Worm (Caenorhabditis elegans) whole organism, midembryonic: ENCODE measurements around the gene rog-1.

Source experiments
- T22C8.4 ChIP-seq: fragments of 200-800 bp; sonication (Bioruptor generic); IDR thresholded peaks from 2 replicates; pipeline ENCODE4 v1.3.6; 2022; ENCODE audit warnings: missing genetic modification characterization, missing compliant biosample characterization
- flt-1 ChIP-seq: fragments of 200-800 bp; sonication (Bioruptor generic); IDR thresholded peaks from 2 replicates; pipeline ENCODE4 v1.3.6; 2022; ENCODE audit warnings: missing genetic modification characterization, missing compliant biosample characterization
- klf-2 ChIP-seq: fragments of 200-800 bp; sonication (Bioruptor generic); conservative IDR thresholded peaks from 2 replicates; pipeline ENCODE4 v1.3.6; 2022; ENCODE audit warnings: missing genetic modification reagents, missing genetic modification characterization, missing compliant biosample characterization
- ref-1 ChIP-seq: fragments of 200-800 bp; sonication (Bioruptor generic); conservative IDR thresholded peaks from 2 replicates; pipeline ENCODE4 v1.3.6; 2022; ENCODE audit warnings: missing genetic modification reagents, missing genetic modification characterization, missing compliant biosample characterization
- tab-1 ChIP-seq: fragments of 200-800 bp; sonication (Bioruptor generic); IDR thresholded peaks from 2 replicates; pipeline ENCODE4 v1.3.6; 2022; ENCODE audit warnings: missing genetic modification characterization, missing compliant biosample characterization

ce11 chrII:1362423-1362822 lies 12.4 kb downstream of the rog-1 start:
- TF ChIP-seq tab-1 (GFP tag; lab: Robert Waterston, UW) (no peak), flt-1 (no peak), ref-1 (no peak), klf-2 (GFP tag; lab: Robert Waterston, UW) (no peak), T22C8.4 (GFP tag; lab: Robert Waterston, UW) (no peak)
